Fruit fly (Drosophila melanogaster) Kc167 (cell line): ENCODE data around the gene CG10470.

Experiments used
- Myc ChIP-seq: fragments of >200 bp; optimal IDR thresholded peaks from 2 replicates; lab custom pipeline; 2017; ENCODE audit warnings: missing external identifiers
- Sin3A ChIP-seq: fragments of >200 bp; optimal IDR thresholded peaks from 2 replicates; lab custom pipeline; 2018; ENCODE audit warnings: missing external identifiers
- h ChIP-seq: fragments of >200 bp; optimal IDR thresholded peaks from 3 replicates; lab custom pipeline; 2018; ENCODE audit warnings: missing external identifiers
- insv ChIP-seq: fragments of >200 bp; optimal IDR thresholded peaks from 3 replicates; lab custom pipeline; 2018; ENCODE audit warnings: missing external identifiers
- psq ChIP-seq: fragments of >200 bp; optimal IDR thresholded peaks from 2 replicates; lab custom pipeline; 2017; ENCODE audit warnings: missing external identifiers
- ttk ChIP-seq: sonication (Bioruptor generic); optimal IDR thresholded peaks from 2 replicates; lab custom pipeline; 2017; ENCODE audit warnings: missing external identifiers

The CG10470 gene

dm6 chr2L:19093868-19094267 is 45.0 kb downstream of the CG10470 start:
- TF ChIP-seq insv (lab: Kevin White, UChicago): no peak
- no peak for TF ChIP-seq ttk (lab: Kevin White, UChicago)
- TF ChIP-seq h (lab: Kevin White, UChicago): no peak
- TF ChIP-seq Sin3A (lab: Kevin White, UChicago): no peak
- TF ChIP-seq psq (lab: Kevin White, UChicago): no peak
- no peak for TF ChIP-seq Myc (lab: Kevin White, UChicago)

DNA sequence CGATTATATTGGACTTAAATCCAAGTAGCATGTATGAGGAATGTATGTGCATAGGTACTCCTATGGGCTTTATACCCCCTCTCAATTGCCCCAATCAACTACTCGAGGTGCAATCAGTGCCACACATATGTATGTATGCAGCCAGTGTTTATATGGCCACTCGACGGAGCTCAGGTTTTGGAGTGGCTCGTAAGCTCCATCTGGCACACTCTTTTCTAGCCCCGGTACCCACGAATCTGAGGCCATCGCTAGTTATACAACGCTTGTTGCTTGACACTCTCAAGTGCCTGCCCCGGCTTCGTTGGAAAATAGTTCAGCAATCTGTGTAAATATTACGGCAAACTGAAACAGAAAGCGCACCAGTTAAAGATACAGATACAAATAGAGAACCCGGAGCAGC is 47.5 kb downstream of the CG10470 start:
- TF ChIP-seq Myc (lab: Kevin White, UChicago) (no peak), ttk (lab: Kevin White, UChicago) (no peak), Sin3A (lab: Kevin White, UChicago) (no peak)

DNA sequence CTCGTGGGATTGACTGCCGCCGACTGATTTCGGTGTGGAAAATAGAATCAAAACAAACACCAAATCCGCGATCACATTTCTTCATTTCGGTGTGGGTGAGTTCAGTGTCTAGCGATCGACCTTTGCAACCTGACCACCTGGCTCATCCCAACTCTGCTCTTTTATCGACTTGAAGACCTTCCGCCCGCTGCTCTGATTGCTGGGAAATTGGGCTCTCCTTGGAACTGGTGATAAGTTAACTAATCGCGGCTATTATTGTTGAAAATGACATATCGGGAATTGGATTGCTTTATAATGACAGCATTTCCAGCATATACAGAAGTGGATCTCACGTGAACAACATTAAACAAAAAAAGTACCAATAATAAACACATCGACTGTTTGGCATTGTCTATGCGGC is 48.5 kb downstream of the CG10470 start:
- TF ChIP-seq Sin3A (lab: Kevin White, UChicago): no peak
- no peak for TF ChIP-seq ttk (lab: Kevin White, UChicago)
- TF ChIP-seq insv (lab: Kevin White, UChicago): no peak
- TF ChIP-seq Myc (lab: Kevin White, UChicago): no peak
- no peak for TF ChIP-seq h (lab: Kevin White, UChicago)
- TF ChIP-seq psq (lab: Kevin White, UChicago): no peak

dm6 chr2L:19098668-19099067 is 49.8 kb downstream of the CG10470 start:
- TF ChIP-seq ttk (lab: Kevin White, UChicago): no peak
- TF ChIP-seq Myc (lab: Kevin White, UChicago): no peak
- no peak for TF ChIP-seq insv (lab: Kevin White, UChicago)
- TF ChIP-seq h (lab: Kevin White, UChicago): no peak
- no peak for TF ChIP-seq psq (lab: Kevin White, UChicago)
- TF ChIP-seq Sin3A (lab: Kevin White, UChicago): no peak
